Fruit fly (Drosophila melanogaster) whole organism, embryonic: ENCODE measurements around the gene rk.

Experiments used
- Asciz ChIP-seq: fragments of 200-800 bp; sonication (Bioruptor generic); optimal IDR thresholded peaks from 2 replicates; lab custom pipeline; 2017; ENCODE audit warnings: missing biosample characterization, mild to moderate bottlenecking, missing genetic modification characterization, missing genetic modification reagents
- Atf-2 ChIP-seq: fragments of 200-800 bp; sonication (Bioruptor generic); optimal IDR thresholded peaks from 2 replicates; lab custom pipeline; 2016; ENCODE audit warnings: missing biosample characterization, missing genetic modification characterization
- Bgb ChIP-seq: fragments of 200-800 bp; sonication (Bioruptor generic); IDR thresholded peaks from 2 replicates; pipeline ENCODE4 v1.3.6; 2022; ENCODE audit warnings: missing biosample characterization, missing genetic modification characterization; ENCODE audit not compliant: partially characterized antibody
- CG12391 ChIP-seq: fragments of 200-800 bp; sonication (Bioruptor generic); optimal IDR thresholded peaks from 3 replicates; lab custom pipeline; 2018; ENCODE audit warnings: missing biosample characterization, mild to moderate bottlenecking, missing genetic modification characterization, moderate library complexity
- CG12744 ChIP-seq: fragments of 200-800 bp; sonication (Bioruptor generic); optimal IDR thresholded peaks from 2 replicates; lab custom pipeline; 2016; ENCODE audit warnings: missing biosample characterization, missing genetic modification characterization
- CG12769 ChIP-seq: fragments of 200-800 bp; sonication (Bioruptor generic); optimal IDR thresholded peaks from 2 replicates; lab custom pipeline; 2019; ENCODE audit warnings: missing biosample characterization, mild to moderate bottlenecking, missing genetic modification characterization, moderate library complexity
- CG12942 ChIP-seq: fragments of 200-800 bp; sonication (Bioruptor generic); optimal IDR thresholded peaks from 3 replicates; lab custom pipeline; 2016; ENCODE audit warnings: missing biosample characterization, missing genetic modification characterization
- CG14050 ChIP-seq: fragments of 200-800 bp; sonication (Bioruptor generic); IDR thresholded peaks from 3 replicates; pipeline ENCODE4 v1.3.6; 2022; ENCODE audit warnings: missing biosample characterization, missing genetic modification characterization
- CG14667 ChIP-seq: fragments of 200-800 bp; sonication (Bioruptor generic); IDR thresholded peaks from 2 replicates; pipeline ENCODE4 v1.3.6; 2022; ENCODE audit warnings: missing biosample characterization, missing genetic modification characterization
- CG14860 ChIP-seq: fragments of 200-800 bp; sonication (Bioruptor generic); IDR thresholded peaks from 3 replicates; pipeline ENCODE4 v1.3.6; 2022; ENCODE audit warnings: missing biosample characterization, missing genetic modification characterization; ENCODE audit not compliant: partially characterized antibody
- CG15011 ChIP-seq: fragments of 200-800 bp; sonication (Bioruptor generic); optimal IDR thresholded peaks from 3 replicates; lab custom pipeline; 2018; ENCODE audit warnings: missing biosample characterization, mild to moderate bottlenecking, missing genetic modification characterization
- CG15514 ChIP-seq: fragments of 200-800 bp; sonication (Bioruptor generic); optimal IDR thresholded peaks from 3 replicates; lab custom pipeline; 2017; ENCODE audit warnings: missing biosample characterization, missing genetic modification characterization, mild to moderate bottlenecking, moderate library complexity, missing genetic modification reagents
- CG1602 ChIP-seq: fragments of 200-800 bp; sonication (Bioruptor generic); optimal IDR thresholded peaks from 3 replicates; lab custom pipeline; 2016; ENCODE audit warnings: missing biosample characterization, missing genetic modification characterization
- CG1647 ChIP-seq: fragments of 200-800 bp; sonication (Bioruptor generic); optimal IDR thresholded peaks from 3 replicates; lab custom pipeline; 2016; ENCODE audit warnings: missing biosample characterization, missing genetic modification characterization
- CG16813 ChIP-seq: fragments of 200-800 bp; sonication (Bioruptor generic); IDR thresholded peaks from 3 replicates; pipeline ENCODE4 v1.3.6; 2022; ENCODE audit warnings: missing biosample characterization, missing genetic modification characterization; ENCODE audit not compliant: partially characterized antibody
- CG17328 ChIP-seq: fragments of 200-800 bp; sonication (Bioruptor generic); IDR thresholded peaks from 2 replicates; pipeline ENCODE4 v1.3.6; 2022; ENCODE audit warnings: missing biosample characterization, missing genetic modification characterization
- CG17612 ChIP-seq: fragments of 200-800 bp; sonication (Bioruptor generic); IDR thresholded peaks from 2 replicates; pipeline ENCODE4 v1.3.6; 2022; ENCODE audit warnings: missing biosample characterization, missing genetic modification characterization
- CG2116 ChIP-seq: fragments of 200-800 bp; sonication (Bioruptor generic); optimal IDR thresholded peaks from 3 replicates; lab custom pipeline; 2018; ENCODE audit warnings: missing biosample characterization, mild to moderate bottlenecking, missing genetic modification characterization
- CG2712 ChIP-seq: fragments of 200-800 bp; optimal IDR thresholded peaks from 3 replicates; lab custom pipeline; 2019; ENCODE audit warnings: missing biosample characterization, mild to moderate bottlenecking, missing genetic modification characterization, moderate library complexity
- CG31224 ChIP-seq: fragments of 200-800 bp; sonication (Bioruptor generic); IDR thresholded peaks from 2 replicates; pipeline ENCODE4 v1.3.6; 2022; ENCODE audit warnings: missing biosample characterization, missing genetic modification characterization
- CG33213 ChIP-seq: fragments of 200-800 bp; sonication (Bioruptor generic); optimal IDR thresholded peaks from 3 replicates; lab custom pipeline; 2016; ENCODE audit warnings: missing biosample characterization, missing genetic modification characterization
- CG43689 ChIP-seq: fragments of 200-800 bp; sonication (Bioruptor generic); IDR thresholded peaks from 2 replicates; pipeline ENCODE4 v1.3.6; 2022; ENCODE audit warnings: missing biosample characterization, missing genetic modification characterization
- CG4424 ChIP-seq: fragments of 200-800 bp; sonication (Bioruptor generic); optimal IDR thresholded peaks from 3 replicates; lab custom pipeline; 2016; ENCODE audit warnings: missing biosample characterization, missing genetic modification characterization
- CG6175 ChIP-seq: fragments of 200-800 bp; sonication (Bioruptor generic); IDR thresholded peaks from 3 replicates; pipeline ENCODE4 v1.3.6; 2022; ENCODE audit warnings: missing biosample characterization, missing genetic modification characterization
- CG6254 ChIP-seq: fragments of 200-800 bp; sonication (Bioruptor generic); optimal IDR thresholded peaks from 3 replicates; lab custom pipeline; 2017; ENCODE audit warnings: mild to moderate bottlenecking, missing biosample characterization, missing genetic modification reagents, missing genetic modification characterization
- CG6654 ChIP-seq: fragments of 200-800 bp; sonication (Bioruptor generic); optimal IDR thresholded peaks from 2 replicates; lab custom pipeline; 2017; ENCODE audit warnings: missing biosample characterization, mild to moderate bottlenecking, missing genetic modification characterization
- CG6683 ChIP-seq: fragments of 200-800 bp; sonication (Bioruptor generic); optimal IDR thresholded peaks from 2 replicates; lab custom pipeline; 2017; ENCODE audit warnings: missing biosample characterization, mild to moderate bottlenecking, missing genetic modification characterization, missing genetic modification reagents
- CG8281 ChIP-seq: fragments of 200-800 bp; sonication (Bioruptor generic); optimal IDR thresholded peaks from 2 replicates; lab custom pipeline; 2018; ENCODE audit warnings: missing biosample characterization, mild to moderate bottlenecking, missing genetic modification characterization, moderate library complexity
- CG9932 ChIP-seq: fragments of 200-800 bp; sonication (Bioruptor generic); IDR thresholded peaks from 2 replicates; pipeline ENCODE4 v1.3.6; 2022; ENCODE audit warnings: missing biosample characterization, missing genetic modification characterization
- CHES-1-like ChIP-seq: fragments of 200-800 bp; sonication (Bioruptor generic); optimal IDR thresholded peaks from 2 replicates; lab custom pipeline; 2016; ENCODE audit warnings: missing biosample characterization, missing genetic modification characterization
- Deaf1 ChIP-seq: fragments of 200-800 bp; optimal IDR thresholded peaks from 3 replicates; lab custom pipeline; 2019; ENCODE audit warnings: missing biosample characterization, mild to moderate bottlenecking, missing genetic modification characterization, moderate library complexity
- Med ChIP-seq: fragments of 200-800 bp; sonication (Bioruptor generic); peaks from one replicate; lab custom pipeline; 2016; ENCODE audit warnings: missing biosample characterization, missing genetic modification characterization, mild to moderate bottlenecking, inconsistent platforms, moderate library complexity
- NfI ChIP-seq: fragments of 200-800 bp; sonication (Bioruptor generic); optimal IDR thresholded peaks from 3 replicates; lab custom pipeline; 2018; ENCODE audit warnings: missing biosample characterization, mild to moderate bottlenecking, missing genetic modification characterization, moderate library complexity
- Rx ChIP-seq: fragments of 200-800 bp; sonication (Bioruptor generic); IDR thresholded peaks from 2 replicates; pipeline ENCODE4 v1.3.6; 2022; ENCODE audit warnings: missing biosample characterization, missing genetic modification characterization
- Trl ChIP-seq, 3 experiments: fragments of >200 bp in 2 of 3; fragments of 200-800 bp in 1 of 3; sonication (Bioruptor generic) in 1 of 3; optimal IDR thresholded peaks; 2 replicates in 1 of 3; 3 replicates in 2 of 3; lab custom pipeline; 2016 to 2017; ENCODE audit warnings: missing biosample characterization in 1 of 3, missing genetic modification characterization in 1 of 3
- ap ChIP-seq: fragments of 200-800 bp; sonication (Bioruptor generic); IDR thresholded peaks from 2 replicates; pipeline ENCODE4 v1.3.6; 2022; ENCODE audit warnings: missing biosample characterization, missing genetic modification characterization
- az2 ChIP-seq: fragments of 200-800 bp; sonication (Bioruptor generic); optimal IDR thresholded peaks from 3 replicates; lab custom pipeline; 2016; ENCODE audit warnings: missing biosample characterization, missing genetic modification characterization
- cg ChIP-seq: fragments of 200-800 bp; sonication (Bioruptor generic); optimal IDR thresholded peaks from 3 replicates; lab custom pipeline; 2019; ENCODE audit warnings: missing biosample characterization, mild to moderate bottlenecking, missing genetic modification characterization, moderate library complexity
- chinmo ChIP-seq: fragments of 200-800 bp; sonication (Bioruptor generic); IDR thresholded peaks from 4 replicates; pipeline ENCODE4 v1.3.6; 2022; ENCODE audit warnings: missing biosample characterization, missing genetic modification characterization; ENCODE audit not compliant: partially characterized antibody
- dmrt99B ChIP-seq: fragments of 200-800 bp; sonication (Bioruptor generic); optimal IDR thresholded peaks from 2 replicates; lab custom pipeline; 2018; ENCODE audit warnings: missing biosample characterization, mild to moderate bottlenecking, missing genetic modification characterization, moderate library complexity
- grn ChIP-seq: fragments of 200-800 bp; sonication (Bioruptor generic); optimal IDR thresholded peaks from 3 replicates; lab custom pipeline; 2017; ENCODE audit warnings: missing biosample characterization, missing genetic modification characterization
- jumu ChIP-seq: fragments of 200-800 bp; sonication (Bioruptor generic); optimal IDR thresholded peaks from 3 replicates; lab custom pipeline; 2016; ENCODE audit warnings: missing biosample characterization, missing genetic modification characterization
- lbe ChIP-seq: fragments of 200-800 bp; sonication (Bioruptor generic); optimal IDR thresholded peaks from 2 replicates; lab custom pipeline; 2016; ENCODE audit warnings: missing biosample characterization, mild to moderate bottlenecking, missing genetic modification characterization
- nmo ChIP-seq: fragments of 200-800 bp; sonication (Bioruptor generic); optimal IDR thresholded peaks from 2 replicates; lab custom pipeline; 2018; ENCODE audit warnings: missing biosample characterization, mild to moderate bottlenecking, missing genetic modification characterization, moderate library complexity
- row ChIP-seq: fragments of 200-800 bp; sonication (Bioruptor generic); IDR thresholded peaks from 3 replicates; pipeline ENCODE4 v1.3.6; 2022; ENCODE audit warnings: missing biosample characterization, missing genetic modification characterization
- seq ChIP-seq: fragments of 200-800 bp; sonication (Bioruptor generic); IDR thresholded peaks from 2 replicates; pipeline ENCODE4 v1.3.6; 2022; ENCODE audit warnings: missing biosample characterization, missing genetic modification characterization
- tgo ChIP-seq: fragments of 200-800 bp; sonication (Bioruptor generic); IDR thresholded peaks from 3 replicates; pipeline ENCODE4 v1.3.6; 2022; ENCODE audit warnings: missing biosample characterization, missing genetic modification characterization
- tio ChIP-seq: fragments of 200-800 bp; sonication (Bioruptor generic); optimal IDR thresholded peaks from 2 replicates; lab custom pipeline; 2017; ENCODE audit warnings: missing biosample characterization, missing genetic modification characterization, inconsistent platforms
- ttk ChIP-seq: fragments of 200-800 bp; sonication (Bioruptor generic); IDR thresholded peaks from 2 replicates; pipeline ENCODE4 v2.1.2; 2022; ENCODE audit warnings: missing biosample characterization, missing genetic modification characterization
- vfl ChIP-seq: fragments of 200-800 bp; sonication (Bioruptor generic); optimal IDR thresholded peaks from 2 replicates; lab custom pipeline; 2016; ENCODE audit warnings: missing biosample characterization, missing genetic modification characterization

Gene rk

DNA sequence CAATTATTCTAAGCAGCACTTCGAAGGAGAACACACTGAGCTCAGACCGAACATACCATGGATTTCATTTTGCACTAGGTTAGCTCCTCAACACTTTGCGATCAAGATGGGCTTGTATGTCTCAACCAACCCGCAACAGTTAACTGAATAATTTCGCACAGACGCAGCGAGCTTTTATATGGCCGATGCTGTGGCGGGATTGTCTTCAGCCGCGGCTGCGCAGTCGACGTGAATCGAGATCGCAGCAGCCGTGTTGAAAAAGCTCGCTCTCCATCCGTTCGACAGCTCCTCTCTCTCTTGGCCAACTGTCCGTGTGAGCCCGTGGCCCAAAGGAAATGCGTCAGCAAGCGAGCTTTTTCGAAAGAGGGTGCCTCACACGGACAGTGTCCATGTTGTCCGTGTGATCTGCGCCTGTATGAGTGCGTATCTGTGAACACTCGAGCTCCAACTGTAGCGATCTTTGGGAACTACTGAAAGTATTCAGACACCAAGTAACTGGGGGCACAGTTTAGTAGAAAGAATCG, 66.4 kb downstream of the rk start, which contains the start of gene Vajk2:
Gene Vajk2, minus strand, starts transcription at position 151 of the 524 bp plus-strand sequence.
- no peak for TF ChIP-seq Atf-2
- TF ChIP-seq CG17328: no peak
- TF ChIP-seq CG12391 (tag; lab: Kevin White, UChicago): no peak
- TF ChIP-seq Deaf1 (tag; lab: Kevin White, UChicago): no peak
- no peak for TF ChIP-seq CG1647 (GFP tag; lab: Kevin White, UChicago)
- TF ChIP-seq Asciz (GFP tag; lab: Kevin White, UChicago): no peak
- no peak for TF ChIP-seq Med (GFP tag; lab: Kevin White, UChicago)
- no peak for TF ChIP-seq CG12769
- no peak for TF ChIP-seq CG9932 (GFP tag; lab: Robert Waterston, UW)
- no peak for TF ChIP-seq tio (GFP tag; lab: Kevin White, UChicago)
- TF ChIP-seq lbe: no peak
- no peak for TF ChIP-seq CG2712 (tag; lab: Kevin White, UChicago)
- TF ChIP-seq ttk (GFP tag; lab: Robert Waterston, UW): no peak
- TF ChIP-seq CG14860 (GFP tag; lab: Robert Waterston, UW): no peak
- 0 out of 2 replicates have a peak, but pooled peaks have one; percentile 14 for TF ChIP-seq seq (GFP tag; lab: Robert Waterston, UW)
- no peak for TF ChIP-seq NfI (GFP tag; lab: Kevin White, UChicago)
- TF ChIP-seq CG17612 (GFP tag; lab: Robert Waterston, UW): 0 out of 2 replicates have a peak, but pooled peaks have one; percentile 34
- TF ChIP-seq CG16813 (GFP tag; lab: Robert Waterston, UW): no peak
- TF ChIP-seq ap (GFP tag; lab: Robert Waterston, UW): no peak
- no peak for TF ChIP-seq grn (GFP tag; lab: Kevin White, UChicago)
- TF ChIP-seq row (GFP tag; lab: Robert Waterston, UW): no peak
- no peak for TF ChIP-seq Rx (GFP tag; lab: Robert Waterston, UW)
- TF ChIP-seq cg: peak; percentile 31
- no peak for TF ChIP-seq CG12744 (GFP tag; lab: Kevin White, UChicago)
- no peak for TF ChIP-seq CG14667 (GFP tag; lab: Robert Waterston, UW)
- no peak for TF ChIP-seq vfl (GFP tag; lab: Kevin White, UChicago)
- TF ChIP-seq CG8281 (tag; lab: Kevin White, UChicago): no peak
- TF ChIP-seq CG15011 (GFP tag; lab: Kevin White, UChicago): no peak
- no peak for TF ChIP-seq CG33213 (GFP tag; lab: Kevin White, UChicago)
- TF ChIP-seq Bgb (GFP tag; lab: Robert Waterston, UW): no peak
- no peak for TF ChIP-seq CG15514
- TF ChIP-seq CG12942 (GFP tag; lab: Kevin White, UChicago): no peak
- TF ChIP-seq jumu: no peak
- TF ChIP-seq CG4424 (GFP tag; lab: Kevin White, UChicago): no peak
- TF ChIP-seq CG14050 (GFP tag; lab: Robert Waterston, UW): no peak
- TF ChIP-seq dmrt99B (tag; lab: Kevin White, UChicago): no peak
- TF ChIP-seq az2 (GFP tag; lab: Kevin White, UChicago): no peak
- no peak for TF ChIP-seq CG6654 (GFP tag; lab: Kevin White, UChicago)
- no peak for TF ChIP-seq CG6683 (GFP tag; lab: Kevin White, UChicago)
- TF ChIP-seq CG6175 (GFP tag; lab: Robert Waterston, UW): peak; percentile 58; the same call in 1 of the 3 replicates
- TF ChIP-seq tgo (GFP tag; lab: Robert Waterston, UW): no peak
- TF ChIP-seq CG1602: no peak
- TF ChIP-seq CG2116: no peak
- TF ChIP-seq CG31224 (GFP tag; lab: Robert Waterston, UW): 0 out of 2 replicates have a peak, but pooled peaks have one; percentile 13
- peak in 1 of 2 experiments; percentile 9 for TF ChIP-seq Trl (optimal IDR thresholded peaks at IDR 0.05; lab: Kevin White, UChicago)
- no peak for TF ChIP-seq Trl (GFP tag; optimal IDR thresholded peaks at IDR 0.05; lab: Kevin White, UChicago)
- no peak for TF ChIP-seq CHES-1-like
- TF ChIP-seq CG6254 (GFP tag; lab: Kevin White, UChicago): no peak
- TF ChIP-seq nmo (GFP tag; lab: Kevin White, UChicago): no peak
- no peak for TF ChIP-seq CG43689 (GFP tag; lab: Robert Waterston, UW)
- 0 out of 4 replicates have a peak, but pooled peaks have one; percentile 61 for TF ChIP-seq chinmo (GFP tag; lab: Robert Waterston, UW)
